Fruit fly (Drosophila melanogaster): ENCODE measurements around the gene CG31697.
A peak's percentile ranks its signal among the peaks of the same experiment; 100 is the strongest.

- TF ChIP-seq BEAF-32 (GFP tag; optimal IDR thresholded peaks at IDR 0.05), result peak; percentile 82
- no peak for TF ChIP-seq NFAT (GFP tag; IDR thresholded peaks at IDR 0.05)
- no peak for TF ChIP-seq CG2875 (GFP tag; optimal IDR thresholded peaks at IDR 0.05)
- TF ChIP-seq CG17912 (GFP tag; optimal IDR thresholded peaks at IDR 0.05), result no peak
- no peak for TF ChIP-seq Pdp1 (GFP tag; optimal IDR thresholded peaks at IDR 0.05)
Observed at dm6 chr2L:19526316-19526715, 8.9 kb upstream of the CG31697 start, which contains the start of the genes Dpm1 and CG10137.

Data from whole organism, embryonic.